Worm (Caenorhabditis elegans) whole organism, L4 larva: Measurements from ENCODE around the gene clec-80.

Experiments
- D1046.2 ChIP-seq: fragments of 200-800 bp; sonication (Bioruptor generic); IDR thresholded peaks from 2 replicates; pipeline ENCODE4 v1.3.6; 2022; ENCODE audit warnings: missing genetic modification characterization, missing compliant biosample characterization
- F10B5.3 ChIP-seq: sonication (generic microtip); optimal IDR thresholded peaks from 2 replicates; lab custom pipeline; 2016; ENCODE audit warnings: mild to moderate bottlenecking, missing genetic modification characterization, missing compliant biosample characterization
- F49E8.2 ChIP-seq: sonication (generic microtip); optimal IDR thresholded peaks from 2 replicates; lab custom pipeline; 2016; ENCODE audit warnings: missing compliant biosample characterization, mild to moderate bottlenecking, missing genetic modification characterization, borderline replicate concordance
- T20F7.1 ChIP-seq: fragments of 200-800 bp; sonication (Bioruptor generic); optimal IDR thresholded peaks from 2 replicates; lab custom pipeline; 2018; ENCODE audit warnings: mild to moderate bottlenecking, missing genetic modification characterization, missing compliant biosample characterization
- T26A8.4 ChIP-seq: fragments of 200-800 bp; sonication (Bioruptor generic); IDR thresholded peaks from 2 replicates; pipeline ENCODE4 v1.3.6; 2022; ENCODE audit warnings: missing genetic modification characterization, missing compliant biosample characterization
- Y48G9A.11 ChIP-seq: fragments of 200-800 bp; sonication (Bioruptor generic); IDR thresholded peaks from 2 replicates; pipeline ENCODE4 v1.3.6; 2022; ENCODE audit warnings: missing genetic modification reagents, missing genetic modification characterization, missing compliant biosample characterization
- Y75B8A.6 ChIP-seq: fragments of 200-800 bp; sonication (Bioruptor generic); IDR thresholded peaks from 2 replicates; pipeline ENCODE4 v1.3.6; 2022; ENCODE audit warnings: missing genetic modification reagents, missing genetic modification characterization, missing compliant biosample characterization
- ZK337.2 ChIP-seq: fragments of 200-800 bp; sonication (Bioruptor generic); IDR thresholded peaks from 2 replicates; pipeline ENCODE4 v1.3.6; 2022; ENCODE audit warnings: missing genetic modification reagents, missing genetic modification characterization, missing compliant biosample characterization
- aha-1 ChIP-seq: fragments of 150-350 bp; peaks from one replicate; lab custom pipeline; 2014; ENCODE audit warnings: missing biosample characterization, missing genetic modification characterization
- ama-1 ChIP-seq: fragments of 150-350 bp; optimal IDR thresholded peaks from 2 replicates; lab custom pipeline; 2014; ENCODE audit warnings: inconsistent platforms, mixed read lengths
- attf-4 ChIP-seq: sonication (generic microtip); optimal IDR thresholded peaks from 3 replicates; lab custom pipeline; 2017; ENCODE audit warnings: missing biosample characterization, missing genetic modification characterization
- ceh-20 ChIP-seq: fragments of 200-800 bp; sonication (Bioruptor generic); IDR thresholded peaks from 2 replicates; pipeline ENCODE4 v1.3.6; 2022; ENCODE audit warnings: missing genetic modification reagents, missing genetic modification characterization, missing compliant biosample characterization
- ceh-32 ChIP-seq: sonication (generic microtip); optimal IDR thresholded peaks from 2 replicates; lab custom pipeline; 2016; ENCODE audit warnings: mild to moderate bottlenecking, missing genetic modification characterization, missing compliant biosample characterization; ENCODE audit not compliant: poor library complexity
- ces-1 ChIP-seq: fragments of 150-350 bp; sonication (generic microtip); optimal IDR thresholded peaks from 4 replicates; lab custom pipeline; 2014; ENCODE audit warnings: missing biosample characterization, missing genetic modification reagents, missing genetic modification characterization
- ctbp-1 ChIP-seq: fragments of 200-800 bp; sonication (Bioruptor generic); IDR thresholded peaks from 2 replicates; pipeline ENCODE4 v1.3.6; 2022; ENCODE audit warnings: missing genetic modification reagents, missing genetic modification characterization, missing compliant biosample characterization
- dmd-6 ChIP-seq: fragments of 200-800 bp; sonication (Bioruptor generic); IDR thresholded peaks from 2 replicates; pipeline ENCODE4 v1.3.6; 2022; ENCODE audit warnings: missing genetic modification reagents, missing genetic modification characterization, missing compliant biosample characterization
- dmd-8 ChIP-seq: fragments of 200-800 bp; sonication (Bioruptor generic); IDR thresholded peaks from 2 replicates; pipeline ENCODE4 v1.3.6; 2022; ENCODE audit warnings: missing genetic modification characterization, missing compliant biosample characterization
- dve-1 ChIP-seq: sonication (generic microtip); optimal IDR thresholded peaks from 2 replicates; lab custom pipeline; 2017; ENCODE audit warnings: antibody characterized with exemption, mild to moderate bottlenecking, missing genetic modification characterization, missing compliant biosample characterization; ENCODE audit not compliant: insufficient read depth
- egl-43 ChIP-seq: fragments of 200-800 bp; sonication (Bioruptor generic); IDR thresholded peaks from 2 replicates; pipeline ENCODE4 v1.3.6; 2022; ENCODE audit warnings: missing genetic modification reagents, missing genetic modification characterization, missing compliant biosample characterization
- fkh-10 ChIP-seq: fragments of 150-350 bp; optimal IDR thresholded peaks from 2 replicates; lab custom pipeline; 2014; ENCODE audit warnings: missing biosample characterization, missing genetic modification reagents, missing genetic modification characterization
- fos-1 ChIP-seq: fragments of 150-350 bp; optimal IDR thresholded peaks from 2 replicates; lab custom pipeline; 2014; ENCODE audit warnings: missing biosample characterization, missing genetic modification characterization
- hif-1 ChIP-seq, 2 experiments: sonication (generic microtip); optimal IDR thresholded peaks; 2 replicates each; lab custom pipeline; 2016 to 2017; ENCODE audit warnings: missing compliant biosample characterization in 2 of 2, missing genetic modification characterization in 2 of 2, missing genetic modification reagents in 2 of 2, missing genotype in 2 of 2, mild to moderate bottlenecking in 1 of 2
- hmg-1.1 ChIP-seq: fragments of 200-800 bp; sonication (Bioruptor generic); IDR thresholded peaks from 2 replicates; pipeline ENCODE4 v1.3.6; 2022; ENCODE audit warnings: missing genetic modification reagents, missing genetic modification characterization, missing compliant biosample characterization
- lim-7 ChIP-seq: fragments of 200-800 bp; sonication (Bioruptor generic); IDR thresholded peaks from 2 replicates; pipeline ENCODE4 v1.3.6; 2022; ENCODE audit warnings: missing genetic modification characterization, missing compliant biosample characterization
- lin-13 ChIP-seq: fragments of 150-350 bp; optimal IDR thresholded peaks from 2 replicates; lab custom pipeline; 2014; ENCODE audit warnings: missing biosample characterization, missing genetic modification reagents, missing genetic modification characterization
- lsy-2 ChIP-seq, 2 experiments: fragments of 150-350 bp in 1 of 2; sonication (generic microtip) in 1 of 2; optimal IDR thresholded peaks; 2 replicates each; lab custom pipeline; 2014 to 2017; ENCODE audit warnings: missing biosample characterization in 2 of 2, missing genetic modification characterization in 2 of 2
- mdt-29 ChIP-seq: fragments of 200-800 bp; sonication (Bioruptor generic); IDR thresholded peaks from 2 replicates; pipeline ENCODE4 v1.3.6; 2022; ENCODE audit warnings: missing genetic modification reagents, missing genetic modification characterization, missing compliant biosample characterization
- mes-2 ChIP-seq: sonication (generic microtip); optimal IDR thresholded peaks from 2 replicates; lab custom pipeline; 2016; ENCODE audit warnings: missing genotype, mild to moderate bottlenecking, missing genetic modification characterization, missing compliant biosample characterization; ENCODE audit not compliant: poor library complexity, severe bottlenecking
- nhr-10 ChIP-seq: fragments of 150-350 bp; optimal IDR thresholded peaks from 2 replicates; lab custom pipeline; 2014; ENCODE audit warnings: missing biosample characterization, missing genetic modification characterization
- nhr-11 ChIP-seq: fragments of 150-350 bp; optimal IDR thresholded peaks from 2 replicates; lab custom pipeline; 2014; ENCODE audit warnings: missing biosample characterization, missing genetic modification characterization
- nhr-111 ChIP-seq: fragments of 200-800 bp; sonication (Bioruptor generic); optimal IDR thresholded peaks from 2 replicates; lab custom pipeline; 2018; ENCODE audit warnings: mild to moderate bottlenecking, missing genetic modification characterization, missing compliant biosample characterization
- nhr-6 ChIP-seq: fragments of 150-350 bp; optimal IDR thresholded peaks from 2 replicates; lab custom pipeline; 2014; ENCODE audit warnings: missing biosample characterization, missing genetic modification characterization
- nhr-77 ChIP-seq: fragments of 150-350 bp; optimal IDR thresholded peaks from 2 replicates; lab custom pipeline; 2014; ENCODE audit warnings: missing biosample characterization, missing genetic modification characterization
- pha-4 ChIP-seq, 2 experiments: fragments of 150-350 bp in 1 of 2; fragments of 200-800 bp in 1 of 2; sonication (Bioruptor generic) in 1 of 2; IDR thresholded peaks in 1 of 2; optimal IDR thresholded peaks in 1 of 2; 2 replicates each; pipeline versions ENCODE4 v1.3.6 to Lab custom; 2014 to 2022; ENCODE audit warnings: missing genetic modification characterization in 2 of 2, missing genetic modification reagents in 2 of 2, missing biosample characterization in 1 of 2, missing compliant biosample characterization in 1 of 2
- php-3 ChIP-seq: fragments of 200-800 bp; sonication (Bioruptor generic); IDR thresholded peaks from 2 replicates; pipeline ENCODE4 v1.3.6; 2022; ENCODE audit warnings: missing genetic modification reagents, missing genetic modification characterization, missing compliant biosample characterization
- pqm-1 ChIP-seq: sonication (generic microtip); optimal IDR thresholded peaks from 2 replicates; lab custom pipeline; 2017; ENCODE audit warnings: missing biosample characterization, missing genetic modification characterization
- set-16 ChIP-seq: fragments of 200-800 bp; sonication (Bioruptor generic); IDR thresholded peaks from 2 replicates; pipeline ENCODE4 v1.3.6; 2022; ENCODE audit warnings: missing genetic modification reagents, missing genetic modification characterization, missing compliant biosample characterization
- skn-1 ChIP-seq: fragments of 150-350 bp; optimal IDR thresholded peaks from 2 replicates; lab custom pipeline; 2014; ENCODE audit warnings: missing biosample characterization, missing genetic modification characterization
- snpc-1.2 ChIP-seq: fragments of 200-800 bp; sonication (Bioruptor generic); IDR thresholded peaks from 2 replicates; pipeline ENCODE4 v1.3.6; 2022; ENCODE audit warnings: missing genetic modification reagents, missing genetic modification characterization, missing compliant biosample characterization
- snpc-4 ChIP-seq: fragments of 150-350 bp; optimal IDR thresholded peaks from 2 replicates; lab custom pipeline; 2014; ENCODE audit warnings: missing biosample characterization, missing genetic modification characterization
- spr-1 ChIP-seq: sonication (generic microtip); optimal IDR thresholded peaks from 2 replicates; lab custom pipeline; 2016; ENCODE audit warnings: mild to moderate bottlenecking, missing genetic modification characterization, missing compliant biosample characterization
- spr-3 ChIP-seq: fragments of 200-800 bp; sonication (Bioruptor generic); optimal IDR thresholded peaks from 2 replicates; lab custom pipeline; 2018; ENCODE audit warnings: mild to moderate bottlenecking, missing genetic modification characterization, missing compliant biosample characterization
- tra-1 ChIP-seq: fragments of 200-800 bp; sonication (Bioruptor generic); IDR thresholded peaks from 2 replicates; pipeline ENCODE4 v1.3.6; 2022; ENCODE audit warnings: missing genetic modification reagents, missing genetic modification characterization, missing compliant biosample characterization
- unc-39 ChIP-seq: sonication (generic microtip); optimal IDR thresholded peaks from 2 replicates; lab custom pipeline; 2017; ENCODE audit warnings: missing biosample characterization, missing genetic modification characterization
- zag-1 ChIP-seq: fragments of 150-350 bp; optimal IDR thresholded peaks from 2 replicates; lab custom pipeline; 2014; ENCODE audit warnings: missing biosample characterization, missing genetic modification characterization
- zfp-3 ChIP-seq: fragments of 200-800 bp; sonication (Bioruptor generic); conservative IDR thresholded peaks from 2 replicates; pipeline ENCODE4 v1.3.6; 2022; ENCODE audit warnings: missing genetic modification reagents, missing genetic modification characterization, missing compliant biosample characterization
- zip-2 ChIP-seq: fragments of 150-350 bp; optimal IDR thresholded peaks from 2 replicates; lab custom pipeline; 2014; ENCODE audit warnings: missing biosample characterization, missing genetic modification characterization
- ztf-7 ChIP-seq: fragments of 150-350 bp; optimal IDR thresholded peaks from 2 replicates; lab custom pipeline; 2014; ENCODE audit warnings: missing biosample characterization, missing genetic modification characterization

clec-80 gene

DNA sequence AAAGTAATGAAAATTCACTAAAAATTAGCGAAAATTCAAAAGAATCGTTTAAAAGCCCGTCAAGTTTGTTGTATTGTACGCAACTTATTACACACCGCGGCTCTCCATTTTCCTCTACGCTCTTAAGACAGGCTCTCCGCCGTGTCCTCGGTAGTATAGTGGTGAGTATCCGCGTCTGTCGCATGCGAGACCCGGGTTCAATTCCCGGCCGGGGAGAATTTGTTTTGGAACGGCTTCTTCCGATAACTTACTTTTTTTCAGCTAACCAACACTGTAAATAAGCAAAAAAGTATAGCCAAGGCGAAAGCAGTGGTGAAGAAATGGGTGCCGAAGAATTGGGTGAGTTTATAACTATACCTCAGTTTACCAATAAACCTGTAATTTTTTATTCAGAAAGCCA lies 21.4 kb upstream of the clec-80 start (continued):
- no peak for TF ChIP-seq ztf-7
- TF ChIP-seq dmd-6 (GFP tag; lab: Robert Waterston, UW): peak; percentile 28; the same call in 1 of the 2 replicates
- TF ChIP-seq nhr-11 (tag; lab: Kevin White, UChicago): no peak
- no peak for TF ChIP-seq ceh-32
- no peak for TF ChIP-seq skn-1 (tag; lab: Kevin White, UChicago)
- TF ChIP-seq zfp-3: no peak
- TF ChIP-seq ctbp-1 (GFP tag; lab: Robert Waterston, UW): peak; percentile 52; the same call in 1 of the 2 replicates
- peak; percentile 52; the same call in 1 of the 2 replicates for TF ChIP-seq snpc-1.2
- TF ChIP-seq aha-1 (tag; lab: Kevin White, UChicago): peak; percentile 95
- no peak for TF ChIP-seq spr-3 (GFP tag; lab: Kevin White, UChicago)
- TF ChIP-seq T20F7.1 (GFP tag; lab: Kevin White, UChicago): no peak
- no peak for TF ChIP-seq F10B5.3 (tag; lab: Kevin White, UChicago)
- TF ChIP-seq nhr-6 (tag; lab: Kevin White, UChicago): no peak
- peak; percentile 54 for TF ChIP-seq mes-2 (tag; lab: Kevin White, UChicago)
- TF ChIP-seq nhr-10 (tag; lab: Kevin White, UChicago): no peak
- TF ChIP-seq pqm-1 (tag; lab: Kevin White, UChicago): no peak
- TF ChIP-seq nhr-77 (tag; lab: Kevin White, UChicago): no peak
- peak in 1 of 2 experiments; percentile 2 for TF ChIP-seq lsy-2 (tag; optimal IDR thresholded peaks at IDR 0.05; lab: Kevin White, UChicago)
- TF ChIP-seq ZK337.2 (GFP tag; lab: Robert Waterston, UW): no peak
- no peak for TF ChIP-seq zip-2 (tag; lab: Kevin White, UChicago)
- TF ChIP-seq mdt-29 (GFP tag; lab: Robert Waterston, UW): no peak
- peak; percentile 79; the same call in 1 of the 2 replicates for TF ChIP-seq D1046.2 (GFP tag; lab: Robert Waterston, UW)
- peak; percentile 13 for TF ChIP-seq dve-1 (tag; lab: Kevin White, UChicago)
- TF ChIP-seq ces-1 (GFP tag; lab: Kevin White, UChicago): no peak
- TF ChIP-seq Y75B8A.6 (GFP tag; lab: Robert Waterston, UW): 0 out of 2 replicates have a peak, but pooled peaks have one; percentile 25
- TF ChIP-seq attf-4 (tag; lab: Kevin White, UChicago): no peak
- TF ChIP-seq tra-1 (GFP tag; lab: Robert Waterston, UW): 0 out of 2 replicates have a peak, but pooled peaks have one; percentile 33
- no peak for TF ChIP-seq F49E8.2
- TF ChIP-seq T26A8.4 (GFP tag; lab: Robert Waterston, UW): peak; percentile 41
- TF ChIP-seq ceh-20: no peak
- TF ChIP-seq php-3 (GFP tag; lab: Robert Waterston, UW): 0 out of 2 replicates have a peak, but pooled peaks have one; percentile 7
- TF ChIP-seq snpc-4: no peak
- no peak for TF ChIP-seq hif-1 (tag; optimal IDR thresholded peaks at IDR 0.05; lab: Kevin White, UChicago)
- TF ChIP-seq lim-7: peak; percentile 83
- TF ChIP-seq fkh-10: no peak
- peak; percentile 74 for TF ChIP-seq pha-4 (GFP tag; IDR thresholded peaks at IDR 0.05; lab: Robert Waterston, UW)
- TF ChIP-seq pha-4 (tag; optimal IDR thresholded peaks at IDR 0.05; lab: Kevin White, UChicago): no peak
- TF ChIP-seq Y48G9A.11 (GFP tag; lab: Robert Waterston, UW): peak; percentile 75
- TF ChIP-seq hmg-1.1: peak; percentile 51; the same call in 1 of the 2 replicates
- TF ChIP-seq egl-43 (GFP tag; lab: Robert Waterston, UW): peak; percentile 91
- no peak for TF ChIP-seq fos-1
- no peak for TF ChIP-seq unc-39 (tag; lab: Kevin White, UChicago)
- TF ChIP-seq set-16 (GFP tag; lab: Robert Waterston, UW): no peak
- TF ChIP-seq zag-1 (tag; lab: Kevin White, UChicago): no peak
- peak; percentile 67; the same call in 1 of the 2 replicates for TF ChIP-seq dmd-8 (GFP tag; lab: Robert Waterston, UW)
- peak; percentile 3 for TF ChIP-seq lin-13 (GFP tag; lab: Kevin White, UChicago)
- no peak for TF ChIP-seq ama-1 (lab: Kevin White, UChicago)
- TF ChIP-seq spr-1 (tag; lab: Kevin White, UChicago): peak; percentile 28
- TF ChIP-seq nhr-111 (GFP tag; lab: Kevin White, UChicago): no peak
